Worm (Caenorhabditis elegans) whole organism, midembryonic: ENCODE measurements around the gene spig-9.

ENCODE experiments used
- cog-1 ChIP-seq: sonication (generic microtip); optimal IDR thresholded peaks from 2 replicates; lab custom pipeline; 2016; ENCODE audit warnings: missing genetic modification characterization, missing compliant biosample characterization
- klf-2 ChIP-seq: fragments of 200-800 bp; sonication (Bioruptor generic); conservative IDR thresholded peaks from 2 replicates; pipeline ENCODE4 v1.3.6; 2022; ENCODE audit warnings: missing genetic modification reagents, missing genetic modification characterization, missing compliant biosample characterization
- med-1 ChIP-seq: sonication (generic microtip); optimal IDR thresholded peaks from 2 replicates; lab custom pipeline; 2017; ENCODE audit warnings: missing genetic modification characterization, mild to moderate bottlenecking, missing compliant biosample characterization, antibody characterized with exemption, missing genetic modification reagents; ENCODE audit not compliant: insufficient read depth
- ref-1 ChIP-seq: fragments of 200-800 bp; sonication (Bioruptor generic); conservative IDR thresholded peaks from 2 replicates; pipeline ENCODE4 v1.3.6; 2022; ENCODE audit warnings: missing genetic modification reagents, missing genetic modification characterization, missing compliant biosample characterization
- ztf-23 ChIP-seq: fragments of 200-800 bp; sonication (Bioruptor generic); IDR thresholded peaks from 2 replicates; pipeline ENCODE4 v1.3.6; 2022; ENCODE audit warnings: missing genetic modification reagents, missing genetic modification characterization, missing compliant biosample characterization

ce11 chrV:13575866-13576265, 35.8 kb downstream of the spig-9 start:
- TF ChIP-seq ztf-23 (GFP tag; lab: Robert Waterston, UW) (peak; percentile 43; the same call in 1 of the 2 replicates), klf-2 (GFP tag; lab: Robert Waterston, UW) (no peak), ref-1 (GFP tag; lab: Robert Waterston, UW) (no peak), cog-1 (tag; lab: Kevin White, UChicago) (no peak), med-1 (no peak)
